Fruit fly (Drosophila melanogaster): ENCODE data around the gene daed.

Gene daed

DNA sequence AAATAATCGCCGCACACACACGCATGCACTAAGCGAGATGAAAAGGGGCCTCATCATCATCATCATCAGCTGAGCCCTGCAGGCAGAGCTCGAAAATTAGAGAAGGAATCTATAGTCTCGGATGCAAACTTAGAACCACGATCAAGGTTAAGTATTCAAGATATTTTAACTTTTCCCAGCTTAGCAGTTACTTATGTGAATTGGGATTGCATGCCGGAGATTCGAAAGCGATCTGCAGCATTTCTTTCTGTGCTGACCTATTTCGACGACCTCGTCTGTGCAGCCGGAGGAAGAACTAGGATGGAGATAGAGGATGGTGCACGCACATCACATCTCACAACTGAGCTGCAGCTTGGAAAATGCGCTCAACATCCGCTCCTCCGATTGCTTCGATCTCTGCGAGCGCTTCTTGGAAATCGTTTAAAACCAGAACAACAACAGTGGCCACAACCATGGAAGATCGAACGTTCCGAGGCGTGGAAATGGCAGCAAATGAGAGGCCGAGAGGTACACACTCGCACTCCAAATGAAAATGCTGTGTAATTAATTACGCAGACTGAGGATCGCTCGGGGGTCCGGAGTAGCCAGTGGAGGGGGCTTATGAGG, 33.3 kb downstream of the daed start (continued):
- TF ChIP-seq CG7357 (GFP tag; IDR thresholded peaks at IDR 0.05) (peak; percentile 42; the same call in 1 of the 3 replicates), CkIIα-i1 (GFP tag; IDR thresholded peaks at IDR 0.05) (no peak), CG10274 (GFP tag; optimal IDR thresholded peaks at IDR 0.05) (no peak), sd (tag; optimal IDR thresholded peaks at IDR 0.05) (no peak), fd102C (GFP tag; optimal IDR thresholded peaks at IDR 0.05) (peak; percentile 82), lab (GFP tag; optimal IDR thresholded peaks at IDR 0.05) (no peak), ewg (GFP tag; optimal IDR thresholded peaks at IDR 0.05) (no peak), wdn (GFP tag; IDR thresholded peaks at IDR 0.05) (no peak), CG18764 (GFP tag; optimal IDR thresholded peaks at IDR 0.05) (peak; percentile 35), gem (tag; optimal IDR thresholded peaks at IDR 0.05) (peak; percentile 77), CG9817 (tag; optimal IDR thresholded peaks at IDR 0.05) (no peak), crol (GFP tag; IDR thresholded peaks at IDR 0.05) (no peak), Abd-B (GFP tag; optimal IDR thresholded peaks at IDR 0.05) (peak; percentile 9), tup (GFP tag; optimal IDR thresholded peaks at IDR 0.05) (peak; percentile 35), CG15269 (tag; optimal IDR thresholded peaks at IDR 0.05) (no peak), CG30020 (tag; optimal IDR thresholded peaks at IDR 0.05) (no peak), CG15514 (GFP tag; optimal IDR thresholded peaks at IDR 0.05) (no peak), nau (GFP tag; optimal IDR thresholded peaks at IDR 0.05) (no peak), CG4424 (GFP tag; optimal IDR thresholded peaks at IDR 0.05) (peak; percentile 72), zen (tag; optimal IDR thresholded peaks at IDR 0.05) (peak; percentile 79), Neu2 (GFP tag; optimal IDR thresholded peaks at IDR 0.05; ENCODE audit: borderline replicate concordance) (peak; percentile 14), CG8924 (tag; optimal IDR thresholded peaks at IDR 0.05) (peak; percentile 75), Usf (GFP tag; optimal IDR thresholded peaks at IDR 0.05) (peak; percentile 81), dimm (GFP tag; IDR thresholded peaks at IDR 0.05) (no peak), CG2199 (GFP tag; IDR thresholded peaks at IDR 0.05) (peak; percentile 67; the same call in 2 of the 3 replicates), ems (GFP tag; optimal IDR thresholded peaks at IDR 0.05) (no peak), MESR4 (GFP tag; optimal IDR thresholded peaks at IDR 0.05) (no peak), CG30431 (GFP tag; optimal IDR thresholded peaks at IDR 0.05) (peak; percentile 85), inv (GFP tag; IDR thresholded peaks at IDR 0.05; ENCODE audit: partially characterized antibody) (no peak), Sox102F (GFP tag; optimal IDR thresholded peaks at IDR 0.05) (no peak), dmrt99B (tag; optimal IDR thresholded peaks at IDR 0.05) (no peak), otp (GFP tag; IDR thresholded peaks at IDR 0.05) (peak; percentile 86), Xbp1 (GFP tag; optimal IDR thresholded peaks at IDR 0.05) (peak; percentile 53), dmrt11E (tag; optimal IDR thresholded peaks at IDR 0.05) (peak; percentile 97), ap (GFP tag; IDR thresholded peaks at IDR 0.05) (no peak), Awh (GFP tag; IDR thresholded peaks at IDR 0.05) (peak; percentile 66), NC2β (GFP tag; optimal IDR thresholded peaks at IDR 0.05) (peak; percentile 76), gsb-n (tag; optimal IDR thresholded peaks at IDR 0.05) (peak; percentile 78), B-H1 (GFP tag; IDR thresholded peaks at IDR 0.05) (no peak), emc (GFP tag; optimal IDR thresholded peaks at IDR 0.05) (no peak), H2.0 (GFP tag; IDR thresholded peaks at IDR 0.05) (peak; percentile 58; the same call in 1 of the 2 replicates), sug (tag; optimal IDR thresholded peaks at IDR 0.05) (no peak), pnt (GFP tag; optimal IDR thresholded peaks at IDR 0.05) (peak; percentile 72), vfl (GFP tag; optimal IDR thresholded peaks at IDR 0.05) (no peak), CG12299 (tag; optimal IDR thresholded peaks at IDR 0.05) (no peak), CG8359 (GFP tag; optimal IDR thresholded peaks at IDR 0.05; ENCODE audit: borderline replicate concordance) (peak; percentile 74), CG14050 (GFP tag; IDR thresholded peaks at IDR 0.05) (no peak), CG10267 (tag; optimal IDR thresholded peaks at IDR 0.05) (peak; percentile 83)
